Fruit fly (Drosophila melanogaster) ovary, adult (tissue): Measurements from ENCODE around the gene CG6678.
A peak's percentile ranks its signal among the peaks of the same experiment; 100 is the strongest.

ENCODE experiments used
- CG17801 ChIP-seq: fragments of 200-800 bp; optimal IDR thresholded peaks from 2 replicates; lab custom pipeline; 2019; ENCODE audit warnings: missing biosample characterization, mild to moderate bottlenecking, missing genetic modification characterization, moderate library complexity; ENCODE audit not compliant: partially characterized antibody

The CG6678 gene

DNA sequence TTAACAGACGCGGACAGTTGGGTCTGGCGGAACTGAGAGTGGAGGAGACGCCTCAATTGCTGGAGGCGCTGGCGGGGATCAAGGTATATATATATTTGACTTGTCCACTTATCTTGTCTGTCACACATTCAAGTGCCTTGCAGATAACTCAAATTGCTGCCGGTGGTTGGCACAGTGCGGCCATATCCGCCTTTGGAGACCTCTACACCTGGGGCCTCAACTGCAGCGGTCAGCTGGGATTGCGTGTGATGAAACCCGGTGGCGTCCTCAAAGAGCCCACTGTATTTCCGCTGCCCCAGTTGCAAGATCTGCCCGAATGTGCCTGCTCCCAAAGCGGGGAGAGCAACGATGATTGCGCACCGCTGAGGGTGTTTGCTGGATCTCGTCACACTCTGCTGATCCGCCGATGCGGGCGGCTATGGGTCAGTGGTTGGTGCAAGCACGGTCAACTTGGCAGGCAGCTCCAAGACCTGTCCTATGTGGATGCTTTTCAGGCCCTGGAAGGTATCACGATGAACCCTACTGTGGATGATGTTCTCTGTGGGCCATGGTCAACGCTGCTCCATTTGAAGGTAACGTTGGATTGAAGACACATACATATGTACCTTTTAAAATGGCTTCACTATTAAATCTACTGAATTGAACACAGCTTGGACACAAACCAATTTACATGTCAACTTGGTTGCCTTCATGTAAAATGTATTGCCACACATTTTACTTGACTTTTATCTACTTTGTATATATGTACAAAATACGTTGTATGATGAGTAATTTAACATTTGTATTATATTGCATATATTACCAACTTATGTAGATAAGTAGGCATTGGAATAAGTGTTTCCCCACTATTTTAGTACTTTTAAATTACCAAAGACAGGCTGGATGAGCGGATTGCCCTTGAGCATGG is 2.1 kb downstream of the CG6678 start, which contains the start of gene CG43844:
TSS of gene CG43844 (plus strand) at position 844 of the 907 bp plus-strand sequence.
- TF ChIP-seq CG17801 = no peak

dm6 chr3R:21889945-21890344 is 3.1 kb downstream of the CG6678 start:
- TF ChIP-seq CG17801 = no peak

DNA sequence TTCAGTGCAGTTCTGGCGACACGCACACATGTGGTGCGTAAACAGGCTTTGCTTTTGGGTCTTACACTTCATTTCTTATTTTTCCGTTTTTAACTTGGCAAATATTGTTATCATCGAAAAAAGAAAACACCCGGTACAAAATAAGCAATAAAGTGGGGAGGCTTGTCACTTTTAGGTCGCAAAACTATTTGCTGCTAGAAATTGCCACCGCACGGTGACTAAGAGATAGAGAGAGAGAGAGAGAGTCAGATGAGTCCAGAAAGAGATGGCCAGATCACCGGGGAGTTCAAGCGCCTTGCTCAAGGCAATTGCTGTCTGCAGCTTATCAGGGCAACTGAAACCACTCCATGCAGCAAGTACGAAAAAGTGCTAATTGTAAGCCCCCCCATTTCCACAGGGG is 3.9 kb downstream of the CG6678 start:
- TF ChIP-seq CG17801 = no peak

DNA sequence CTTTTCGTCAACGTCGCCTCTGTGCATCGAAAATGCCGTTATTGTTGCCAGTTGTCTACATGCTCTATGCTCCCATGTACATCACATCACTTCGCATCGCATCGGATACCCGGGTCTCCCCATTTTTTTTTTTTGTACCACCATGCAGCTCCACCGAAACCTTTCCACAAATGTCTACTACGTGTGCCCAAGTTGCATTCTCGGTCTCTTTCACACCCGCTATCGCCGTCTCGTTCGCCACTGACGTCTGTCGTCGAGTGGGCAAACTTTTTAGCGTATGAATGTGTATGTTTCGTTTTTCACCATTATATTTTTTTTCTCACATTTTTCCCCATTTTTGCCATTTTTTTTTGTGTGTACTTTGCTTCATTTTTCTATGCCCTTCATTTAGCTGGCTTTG is 5.6 kb downstream of the CG6678 start:
- TF ChIP-seq CG17801 = no peak

dm6 chr3R:21893929-21894328 is 7.1 kb downstream of the CG6678 start:
- TF ChIP-seq CG17801 = no peak

dm6 chr3R:21895961-21896875 is 9.4 kb downstream of the CG6678 start:
- no peak for TF ChIP-seq CG17801

DNA sequence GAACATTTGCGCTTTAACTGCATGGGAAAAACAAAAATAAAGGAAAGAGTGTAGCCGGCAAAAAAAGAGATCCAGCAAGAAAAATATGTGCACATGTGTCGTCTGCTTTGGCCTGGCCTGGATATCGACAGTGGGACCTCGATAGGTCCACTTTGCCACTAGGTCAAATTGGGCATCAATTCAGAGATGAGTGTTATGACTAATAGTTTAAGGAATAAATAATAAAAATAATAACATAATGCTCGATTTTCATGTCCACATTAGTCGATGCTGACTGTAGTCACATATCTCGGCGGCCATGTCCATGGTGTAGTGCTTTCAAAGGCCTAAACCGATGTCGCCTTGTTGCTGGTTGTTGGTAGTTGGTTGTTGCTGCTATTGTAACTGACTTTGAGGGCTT is 10.7 kb downstream of the CG6678 start:
- TF ChIP-seq CG17801 = peak; percentile 49

dm6 chr3R:21898758-21899157 is 11.9 kb downstream of the CG6678 start:
- no peak for TF ChIP-seq CG17801

dm6 chr3R:21899170-21899575 is 12.3 kb downstream of the CG6678 start:
- TF ChIP-seq CG17801 = no peak

- TF ChIP-seq CG17801 = no peak
Observed at dm6 chr3R:21904345-21904744, 17.5 kb downstream of the CG6678 start.

DNA sequence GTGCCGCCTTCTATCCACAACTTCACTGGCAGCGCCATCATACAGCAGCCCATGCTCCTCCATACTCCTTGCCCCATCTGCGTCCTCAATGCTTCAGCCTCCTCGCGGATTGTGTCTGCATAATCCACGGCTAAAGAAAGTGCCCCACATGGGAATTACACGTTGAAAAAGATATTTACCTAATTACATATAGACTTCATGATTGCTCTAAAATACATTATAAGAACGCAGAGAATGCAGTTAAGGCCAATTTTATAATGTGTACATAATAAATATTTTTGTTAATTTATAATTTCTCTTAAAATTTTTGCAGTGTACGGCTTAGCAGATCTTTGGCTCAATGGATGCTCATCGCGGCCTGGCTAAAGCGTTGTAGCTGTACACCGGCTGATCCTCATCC is 18.8 kb downstream of the CG6678 start:
- TF ChIP-seq CG17801 = no peak

- no peak for TF ChIP-seq CG17801
Observed at dm6 chr3R:21906867-21907266, 20.0 kb downstream of the CG6678 start.

dm6 chr3R:21911516-21911915 is 24.7 kb downstream of the CG6678 start, which contains the start of gene Qsox3:
Gene Qsox3 (plus strand): TSS chr3R:21911816.
- TF ChIP-seq CG17801 = no peak

DNA sequence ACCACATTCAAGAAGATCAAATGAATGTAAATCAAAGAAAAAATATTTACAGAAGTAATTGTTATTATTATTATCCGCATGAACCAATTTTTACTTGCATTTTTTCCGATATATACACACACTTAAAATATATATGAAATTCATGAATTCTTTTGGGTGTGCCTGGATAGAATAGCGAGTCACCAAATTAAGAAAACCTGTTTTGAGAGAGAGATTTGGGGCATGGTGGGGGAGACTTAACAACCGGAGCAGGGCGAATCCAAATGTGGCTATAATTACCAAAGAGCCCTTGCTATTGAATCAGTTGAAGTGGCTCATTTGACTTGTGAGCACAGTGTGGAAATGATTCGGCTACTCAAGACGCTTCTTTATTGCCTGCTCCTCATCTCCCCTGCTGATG is 26.6 kb downstream of the CG6678 start, which contains the start of gene Qsox2:
TSS of gene Qsox2 (plus strand) at position 301 of the 400 bp plus-strand sequence.
- TF ChIP-seq CG17801 = no peak

- no peak for TF ChIP-seq CG17801
Observed at dm6 chr3R:21916987-21917386, 30.2 kb downstream of the CG6678 start.

dm6 chr3R:21920495-21920894 is 33.7 kb downstream of the CG6678 start:
- TF ChIP-seq CG17801 = no peak
